Fruit fly (Drosophila melanogaster) S2 (cell line): ENCODE measurements around the gene CG14036.

Source experiments
- CG8478 ChIP-seq: fragments of >200 bp; optimal IDR thresholded peaks from 2 replicates; lab custom pipeline; 2018
- CTCF ChIP-seq, 2 experiments: fragments of >200 bp; optimal IDR thresholded peaks; 2 replicates each; lab custom pipeline; 2018

The CG14036 gene

dm6 chr2L:5054953-5055352, at the start of gene CG14036, which contains the start of gene His3.3A:
TSS of gene CG14036 (minus strand) at chr2L:5055016.
TSS of gene His3.3A (plus strand) at chr2L:5055058.
- TF ChIP-seq CTCF (optimal IDR thresholded peaks at IDR 0.05; lab: Kevin White, UChicago), result peak; percentile 5 to 21
- no peak for TF ChIP-seq CG8478 (lab: Kevin White, UChicago)

dm6 chr2L:5103733-5104132, 48.9 kb upstream of the CG14036 start:
- TF ChIP-seq CG8478 (lab: Kevin White, UChicago) (no peak), CTCF (optimal IDR thresholded peaks at IDR 0.05; lab: Kevin White, UChicago) (no peak)

- TF ChIP-seq CTCF (optimal IDR thresholded peaks at IDR 0.05; lab: Kevin White, UChicago) (no peak), CG8478 (lab: Kevin White, UChicago) (no peak)
Observed at dm6 chr2L:5100577-5100976, 45.8 kb upstream of the CG14036 start, which contains the start of gene Msp300. TSS of gene Msp300 (plus strand) at chr2L:5100877.

dm6 chr2L:5099790-5100360, 45.1 kb upstream of the CG14036 start, which contains the start of gene ND-13A:
TSS of gene ND-13A (minus strand) at chr2L:5100288.
- TF ChIP-seq CG8478 (lab: Kevin White, UChicago), result no peak
- no peak for TF ChIP-seq CTCF (optimal IDR thresholded peaks at IDR 0.05; lab: Kevin White, UChicago)

dm6 chr2L:5096761-5097160, 41.9 kb upstream of the CG14036 start:
- TF ChIP-seq CG8478 (lab: Kevin White, UChicago) (no peak), CTCF (optimal IDR thresholded peaks at IDR 0.05; lab: Kevin White, UChicago) (no peak)

- TF ChIP-seq CG8478 (lab: Kevin White, UChicago) (no peak), CTCF (optimal IDR thresholded peaks at IDR 0.05; lab: Kevin White, UChicago) (no peak)
Observed at dm6 chr2L:5096222-5096621, 41.4 kb upstream of the CG14036 start, which contains the start of gene CG4230. TSS of gene CG4230 (plus strand) at chr2L:5096227.

dm6 chr2L:5095350-5095962, 40.6 kb upstream of the CG14036 start:
- TF ChIP-seq CTCF (optimal IDR thresholded peaks at IDR 0.05; lab: Kevin White, UChicago) (no peak), CG8478 (lab: Kevin White, UChicago) (no peak)

dm6 chr2L:5093772-5094350, 39.0 kb upstream of the CG14036 start, which contains the start of gene CG5828:
TSS of gene CG5828 (plus strand) at chr2L:5093976.
- TF ChIP-seq CG8478 (lab: Kevin White, UChicago), result no peak
- no peak for TF ChIP-seq CTCF (optimal IDR thresholded peaks at IDR 0.05; lab: Kevin White, UChicago)

- TF ChIP-seq CG8478 (lab: Kevin White, UChicago) (no peak), CTCF (optimal IDR thresholded peaks at IDR 0.05; lab: Kevin White, UChicago) (no peak)
Observed at dm6 chr2L:5092992-5093695, 38.3 kb upstream of the CG14036 start, which contains the start of gene Pgant5. TSS of gene Pgant5 (minus strand) at chr2L:5093592.

- no peak for TF ChIP-seq CTCF (optimal IDR thresholded peaks at IDR 0.05; lab: Kevin White, UChicago)
- TF ChIP-seq CG8478 (lab: Kevin White, UChicago), result no peak
Observed at dm6 chr2L:5092597-5092991, 37.8 kb upstream of the CG14036 start.

dm6 chr2L:5092145-5092544, 37.3 kb upstream of the CG14036 start:
- TF ChIP-seq CTCF (optimal IDR thresholded peaks at IDR 0.05; lab: Kevin White, UChicago) (no peak), CG8478 (lab: Kevin White, UChicago) (no peak)

- TF ChIP-seq CG8478 (lab: Kevin White, UChicago), result no peak
- no peak for TF ChIP-seq CTCF (optimal IDR thresholded peaks at IDR 0.05; lab: Kevin White, UChicago)
Observed at dm6 chr2L:5090352-5090751, 35.5 kb upstream of the CG14036 start.

- TF ChIP-seq CTCF (optimal IDR thresholded peaks at IDR 0.05; lab: Kevin White, UChicago) (no peak), CG8478 (lab: Kevin White, UChicago) (no peak)
Observed at dm6 chr2L:5089642-5090041, 34.8 kb upstream of the CG14036 start.

dm6 chr2L:5088649-5089270, 33.9 kb upstream of the CG14036 start:
- TF ChIP-seq CTCF (optimal IDR thresholded peaks at IDR 0.05; lab: Kevin White, UChicago) (no peak), CG8478 (lab: Kevin White, UChicago) (no peak)
